Worm (Caenorhabditis elegans) whole organism, L1 larva: ENCODE measurements around the gene ints-2.

ENCODE experiments used
- efl-1 ChIP-seq, 4 experiments: fragments of 150-350 bp; optimal IDR thresholded peaks in 3 of 4; peaks in 1 of 4; 1 replicate in 1 of 4; 2 replicates in 3 of 4; lab custom pipeline; 2014; ENCODE audit warnings: missing biosample characterization in 2 of 4, missing genetic modification characterization in 2 of 4, missing genetic modification reagents in 2 of 4
- elt-2 ChIP-seq: sonication (generic microtip); optimal IDR thresholded peaks from 2 replicates; lab custom pipeline; 2016; ENCODE audit warnings: missing genetic modification characterization, mild to moderate bottlenecking, inconsistent platforms, missing compliant biosample characterization, missing genetic modification reagents
- elt-3 ChIP-seq, 6 experiments: fragments of 150-350 bp in 1 of 6; sonication (generic microtip); optimal IDR thresholded peaks; 2 replicates each; lab custom pipeline; 2017 to 2018; ENCODE audit warnings: missing biosample characterization in 6 of 6, missing genetic modification characterization in 6 of 6, inconsistent platforms in 1 of 6
- lsy-2 ChIP-seq, 2 experiments: fragments of 150-350 bp; optimal IDR thresholded peaks; 2 replicates each; lab custom pipeline; 2014; ENCODE audit warnings: missing biosample characterization in 2 of 2, missing genetic modification characterization in 2 of 2
- mdl-1 ChIP-seq, 2 experiments: fragments of 150-350 bp; optimal IDR thresholded peaks; 2 replicates each; lab custom pipeline; 2014 to 2017; ENCODE audit warnings: missing biosample characterization in 2 of 2, missing genetic modification characterization in 2 of 2, inconsistent platforms in 1 of 2
- nhr-11 ChIP-seq: fragments of 150-350 bp; optimal IDR thresholded peaks from 2 replicates; lab custom pipeline; 2014; ENCODE audit warnings: missing biosample characterization, missing genetic modification characterization
- nhr-237 ChIP-seq: fragments of 150-350 bp; optimal IDR thresholded peaks from 2 replicates; lab custom pipeline; 2014; ENCODE audit warnings: missing biosample characterization, missing genetic modification characterization
- pag-3 ChIP-seq: sonication (generic microtip); optimal IDR thresholded peaks from 2 replicates; lab custom pipeline; 2017; ENCODE audit warnings: missing genetic modification characterization, mild to moderate bottlenecking, missing compliant biosample characterization, antibody characterized with exemption, borderline replicate concordance; ENCODE audit not compliant: insufficient read depth
- sptf-1 ChIP-seq: fragments of 150-350 bp; optimal IDR thresholded peaks from 2 replicates; lab custom pipeline; 2014; ENCODE audit warnings: missing biosample characterization, missing genetic modification characterization
- unc-62 ChIP-seq: fragments of 150-350 bp; optimal IDR thresholded peaks from 2 replicates; lab custom pipeline; 2014; ENCODE audit warnings: missing biosample characterization, missing genetic modification reagents, missing genetic modification characterization
- ztf-11 ChIP-seq, 2 experiments: sonication (generic microtip); optimal IDR thresholded peaks; 2 replicates each; lab custom pipeline; 2016 to 2017; ENCODE audit warnings: missing genetic modification characterization in 2 of 2, missing biosample characterization in 1 of 2, missing compliant biosample characterization in 1 of 2

DNA sequence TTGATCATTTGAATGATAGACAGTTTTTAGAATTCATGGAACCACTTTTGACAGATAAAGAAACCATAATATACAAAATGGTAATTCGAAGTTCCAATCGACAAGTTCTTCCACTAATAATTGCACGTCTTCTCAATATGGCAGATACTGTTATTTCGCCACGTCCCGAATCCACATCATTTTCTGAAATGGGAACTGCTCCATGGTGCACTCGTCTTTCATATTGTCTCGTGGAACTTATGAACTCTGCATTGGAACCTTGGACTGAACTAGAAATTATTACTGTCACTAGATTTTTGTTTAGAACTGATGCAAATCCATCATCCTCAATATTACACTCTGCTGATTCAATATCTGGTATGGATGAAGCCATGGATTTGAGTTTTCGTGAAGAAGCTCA, 1.6 kb downstream of the ints-2 start:
- TF ChIP-seq efl-1 (optimal IDR thresholded peaks at IDR 0.05; lab: Kevin White, UChicago) (no peak), efl-1 (GFP tag; optimal IDR thresholded peaks at IDR 0.05 in 1 of 2; lab: Kevin White, UChicago) (no peak), nhr-11 (tag; lab: Kevin White, UChicago) (no peak), lsy-2 (tag; optimal IDR thresholded peaks at IDR 0.05; lab: Kevin White, UChicago) (no peak), nhr-237 (no peak), elt-3 (tag; optimal IDR thresholded peaks at IDR 0.05; lab: Kevin White, UChicago) (no peak), pag-3 (tag; lab: Kevin White, UChicago) (no peak), mdl-1 (tag; optimal IDR thresholded peaks at IDR 0.05; lab: Kevin White, UChicago) (no peak), sptf-1 (no peak), elt-2 (tag; lab: Kevin White, UChicago) (no peak), ztf-11 (tag; optimal IDR thresholded peaks at IDR 0.05; lab: Kevin White, UChicago) (no peak), unc-62 (GFP tag; lab: Kevin White, UChicago) (no peak)
